Worm (Caenorhabditis elegans) whole organism, L3 larva: ENCODE measurements around the gene F58F9.6.

Experiments
- ZK546.5 ChIP-seq: sonication (generic microtip); optimal IDR thresholded peaks from 2 replicates; lab custom pipeline; 2017; ENCODE audit warnings: missing biosample characterization, missing genetic modification characterization
- ama-1 ChIP-seq: fragments of 150-350 bp; optimal IDR thresholded peaks from 2 replicates; lab custom pipeline; 2018
- ceh-9 ChIP-seq: sonication (generic microtip); optimal IDR thresholded peaks from 2 replicates; lab custom pipeline; 2018; ENCODE audit warnings: missing biosample characterization, missing genetic modification characterization
- mdl-1 ChIP-seq: fragments of 150-350 bp; optimal IDR thresholded peaks from 2 replicates; lab custom pipeline; 2014; ENCODE audit warnings: missing biosample characterization, missing genetic modification characterization
- nhr-12 ChIP-seq: fragments of 150-350 bp; optimal IDR thresholded peaks from 2 replicates; lab custom pipeline; 2014; ENCODE audit warnings: missing biosample characterization, missing genetic modification characterization
- nhr-25 ChIP-seq: sonication (generic microtip); optimal IDR thresholded peaks from 2 replicates; lab custom pipeline; 2017; ENCODE audit warnings: missing biosample characterization, missing genetic modification characterization
- nhr-43 ChIP-seq: sonication (generic microtip); optimal IDR thresholded peaks from 2 replicates; lab custom pipeline; 2016; ENCODE audit warnings: mild to moderate bottlenecking, missing genetic modification characterization, missing compliant biosample characterization; ENCODE audit not compliant: poor library complexity, severe bottlenecking
- pha-4 ChIP-seq: fragments of 150-350 bp; optimal IDR thresholded peaks from 2 replicates; lab custom pipeline; 2014; ENCODE audit warnings: missing biosample characterization, missing genetic modification reagents, missing genetic modification characterization
- skn-1 ChIP-seq: fragments of 150-350 bp; optimal IDR thresholded peaks from 2 replicates; lab custom pipeline; 2014; ENCODE audit warnings: missing biosample characterization, missing genetic modification characterization
- unc-39 ChIP-seq: sonication (generic microtip); optimal IDR thresholded peaks from 4 replicates; lab custom pipeline; 2017; ENCODE audit warnings: missing biosample characterization, missing genetic modification characterization
- unc-62 ChIP-seq: fragments of 150-350 bp; sonication (generic microtip); optimal IDR thresholded peaks from 4 replicates; lab custom pipeline; 2014; ENCODE audit warnings: missing biosample characterization, missing genetic modification reagents, missing genetic modification characterization

DNA sequence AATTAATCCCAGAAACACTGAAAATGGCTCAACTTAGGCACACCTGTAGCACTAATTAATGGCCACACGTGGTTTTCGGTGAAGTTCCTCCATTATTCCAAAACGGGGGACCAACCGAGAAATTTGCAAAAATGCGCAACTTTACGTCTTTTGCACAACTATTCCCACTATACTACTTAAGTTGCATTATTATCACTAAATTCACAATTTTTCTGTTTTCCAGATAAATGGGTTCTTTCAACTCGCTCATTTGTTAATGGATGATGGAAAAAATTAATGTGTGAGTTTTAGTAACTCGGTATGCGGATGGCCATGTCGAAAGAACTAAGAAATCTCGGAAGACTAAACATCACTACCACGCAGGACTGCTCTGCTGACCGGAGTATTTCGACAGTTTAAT, 17.2 kb upstream of the F58F9.6 start, which contains the start of gene T13A10.64:
- TF ChIP-seq skn-1 (tag; lab: Kevin White, UChicago) (no peak), mdl-1 (no peak), ZK546.5 (tag; lab: Kevin White, UChicago) (no peak), ceh-9 (tag; lab: Kevin White, UChicago) (no peak), unc-39 (no peak), pha-4 (tag; lab: Kevin White, UChicago) (no peak), unc-62 (GFP tag; lab: Kevin White, UChicago) (no peak), ama-1 (no peak), nhr-43 (no peak), nhr-25 (tag; lab: Kevin White, UChicago) (no peak), nhr-12 (tag; lab: Kevin White, UChicago) (no peak)
